Worm (Caenorhabditis elegans): Measurements from ENCODE around the gene nhr-180.
"Not testable (repeated sequence)": the region's sequence is repeated elsewhere in the genome, so short reads cannot be mapped to it uniquely, and the experiment has no call there.

nhr-180 gene

ce11 chrV:660210-660609 lies 7.1 kb downstream of the nhr-180 start, which contains the start of gene F31F4.17:
Gene F31F4.17 (minus strand): TSS chrV:660310.
- TF ChIP-seq ceh-2 (tag; optimal IDR thresholded peaks at IDR 0.05) = no peak

ce11 chrV:658140-658539 lies 9.2 kb downstream of the nhr-180 start:
- 0 out of 2 replicates have a peak, but pooled peaks have one; percentile 49 for TF ChIP-seq unc-3 (GFP tag; conservative IDR thresholded peaks at IDR 0.05)
- TF ChIP-seq unc-3 (tag; optimal IDR thresholded peaks at IDR 0.05) = not testable (repeated sequence)

ce11 chrV:657678-658077 lies 9.6 kb downstream of the nhr-180 start, which contains the start of gene srh-246:
Gene srh-246 (minus strand): TSS chrV:657778.
- TF ChIP-seq pqm-1 (tag; optimal IDR thresholded peaks at IDR 0.05) (no peak), pha-2 (tag; optimal IDR thresholded peaks at IDR 0.05) (no peak), madf-2 (tag; optimal IDR thresholded peaks at IDR 0.05) (no peak), lin-11 (tag; optimal IDR thresholded peaks at IDR 0.05) (no peak), K02D7.2 (tag; optimal IDR thresholded peaks at IDR 0.05) (no peak), unc-55 (GFP tag; optimal IDR thresholded peaks at IDR 0.05) (no peak), elt-2 (tag; optimal IDR thresholded peaks at IDR 0.05) (no peak), ceh-31 (tag; optimal IDR thresholded peaks at IDR 0.05) (no peak), ceh-45 (GFP tag; IDR thresholded peaks at IDR 0.05) (no peak), hlh-30 (tag; optimal IDR thresholded peaks at IDR 0.05; ENCODE audit: insufficient read depth) (no peak), lim-6 (tag; optimal IDR thresholded peaks at IDR 0.05) (no peak)

ce11 chrV:655823-656222 lies 11.5 kb downstream of the nhr-180 start, which contains the start of gene srh-245:
Gene srh-245 (minus strand): TSS chrV:655923.
- TF ChIP-seq pat-9 (tag; optimal IDR thresholded peaks at IDR 0.05) (no peak), C38D4.7 (GFP tag; optimal IDR thresholded peaks at IDR 0.05) (no peak), pqm-1 (tag; optimal IDR thresholded peaks at IDR 0.05) (no peak), dmd-4 (tag; optimal IDR thresholded peaks at IDR 0.05; ENCODE audit: borderline replicate concordance) (no peak), sox-4 (tag; optimal IDR thresholded peaks at IDR 0.05) (no peak), pax-1 (tag; optimal IDR thresholded peaks at IDR 0.05) (no peak), unc-3 (GFP tag; conservative IDR thresholded peaks at IDR 0.05) (no peak), unc-3 (tag; optimal IDR thresholded peaks at IDR 0.05) (no peak), pha-4 (tag; optimal IDR thresholded peaks at IDR 0.05) (no peak), hlh-15 (tag; optimal IDR thresholded peaks at IDR 0.05) (no peak), ceh-19 (GFP tag; optimal IDR thresholded peaks at IDR 0.05) (no peak), lin-11 (tag; optimal IDR thresholded peaks at IDR 0.05) (no peak), nhr-232 (tag; optimal IDR thresholded peaks at IDR 0.05) (no peak)

- TF ChIP-seq ztf-16 (tag; optimal IDR thresholded peaks at IDR 0.05) = no peak
- no peak for TF ChIP-seq tbx-2 (tag; optimal IDR thresholded peaks at IDR 0.05)
- TF ChIP-seq Y22D7AL.16 (tag; optimal IDR thresholded peaks at IDR 0.05) = no peak
- no peak for TF ChIP-seq ceh-34 (tag; optimal IDR thresholded peaks at IDR 0.05)
- TF ChIP-seq ref-2 (tag; optimal IDR thresholded peaks at IDR 0.05) = no peak
Observed at ce11 chrV:654402-654801, 12.9 kb downstream of the nhr-180 start, which contains the start of gene srj-6. Gene srj-6 (minus strand): TSS chrV:654502.

ce11 chrV:652940-653339 lies 14.4 kb downstream of the nhr-180 start, which contains the start of gene srj-5:
Gene srj-5 (minus strand): TSS chrV:653040.
- TF ChIP-seq ceh-9 (tag; optimal IDR thresholded peaks at IDR 0.05) = no peak

ce11 chrV:646888-647287 lies 20.4 kb downstream of the nhr-180 start, which contains the start of gene ugt-42:
Gene ugt-42 (plus strand): TSS chrV:647188.
- no peak for TF ChIP-seq dve-1 (tag; optimal IDR thresholded peaks at IDR 0.05)
- no peak for TF ChIP-seq nhr-232 (tag; optimal IDR thresholded peaks at IDR 0.05)
- TF ChIP-seq pqm-1 (tag; optimal IDR thresholded peaks at IDR 0.05) = no peak
- TF ChIP-seq pha-2 (tag; optimal IDR thresholded peaks at IDR 0.05) = no peak
- TF ChIP-seq ceh-6 (GFP tag; optimal IDR thresholded peaks at IDR 0.05) = no peak
- TF ChIP-seq ceh-2 (tag; optimal IDR thresholded peaks at IDR 0.05) = no peak
- TF ChIP-seq madf-2 (tag; optimal IDR thresholded peaks at IDR 0.05) = no peak

All from whole organism, late embryonic.